Fruit fly (Drosophila melanogaster): ENCODE results near the gene ATPsynE.

dm6 chr3R:14289958-14290835 lies 36.5 kb upstream of the ATPsynE start:
- peak; percentile 56; the same call in 1 of the 3 replicates for TF ChIP-seq fd96Ca (GFP tag; IDR thresholded peaks at IDR 0.05)
- TF ChIP-seq CG15710 (tag; optimal IDR thresholded peaks at IDR 0.05): peak; percentile 48
- no peak for TF ChIP-seq gl (tag; optimal IDR thresholded peaks at IDR 0.05)
- peak; percentile 56 for TF ChIP-seq CG8159 (tag; optimal IDR thresholded peaks at IDR 0.05)
- TF ChIP-seq CG10348 (GFP tag; IDR thresholded peaks at IDR 0.05): no peak
- TF ChIP-seq CG34367 (tag; optimal IDR thresholded peaks at IDR 0.05): no peak

Data from whole organism, pupa.